Fruit fly (Drosophila melanogaster) whole organism, embryonic: ENCODE data around the gene eIF1.

Source experiments
- B-H2 ChIP-seq: fragments of 200-800 bp; sonication (Bioruptor generic); optimal IDR thresholded peaks from 2 replicates; lab custom pipeline; 2018; ENCODE audit warnings: missing biosample characterization, mild to moderate bottlenecking, missing genetic modification characterization
- BtbVII ChIP-seq: fragments of 200-800 bp; sonication (Bioruptor generic); optimal IDR thresholded peaks from 3 replicates; lab custom pipeline; 2017; ENCODE audit warnings: missing biosample characterization, mild to moderate bottlenecking, missing genetic modification characterization
- CG10462 ChIP-seq: fragments of 200-800 bp; sonication (Bioruptor generic); optimal IDR thresholded peaks from 2 replicates; lab custom pipeline; 2016; ENCODE audit warnings: missing biosample characterization, missing genetic modification characterization
- CG12659 ChIP-seq: fragments of 200-800 bp; sonication (Bioruptor generic); optimal IDR thresholded peaks from 3 replicates; lab custom pipeline; 2017; ENCODE audit warnings: mild to moderate bottlenecking, missing biosample characterization, missing genetic modification reagents, missing genetic modification characterization
- CG13775 ChIP-seq: fragments of 200-800 bp; sonication (Bioruptor generic); optimal IDR thresholded peaks from 3 replicates; lab custom pipeline; 2017; ENCODE audit warnings: missing biosample characterization, mild to moderate bottlenecking, missing genetic modification characterization
- CG15011 ChIP-seq: fragments of 200-800 bp; sonication (Bioruptor generic); optimal IDR thresholded peaks from 3 replicates; lab custom pipeline; 2018; ENCODE audit warnings: missing biosample characterization, mild to moderate bottlenecking, missing genetic modification characterization
- CG1529 ChIP-seq: fragments of 200-800 bp; sonication (Bioruptor generic); optimal IDR thresholded peaks from 3 replicates; lab custom pipeline; 2018; ENCODE audit warnings: missing biosample characterization, missing genetic modification characterization
- CG15479 ChIP-seq: fragments of 200-800 bp; sonication (Bioruptor generic); optimal IDR thresholded peaks from 3 replicates; lab custom pipeline; 2019; ENCODE audit warnings: missing biosample characterization, mild to moderate bottlenecking, missing genetic modification characterization, moderate library complexity
- CG18011 ChIP-seq: fragments of 200-800 bp; sonication (Bioruptor generic); optimal IDR thresholded peaks from 2 replicates; lab custom pipeline; 2017; ENCODE audit warnings: missing biosample characterization, missing genetic modification characterization, mild to moderate bottlenecking, moderate library complexity, missing genotype
- CG18619 ChIP-seq: fragments of 200-800 bp; sonication (Bioruptor generic); optimal IDR thresholded peaks from 3 replicates; lab custom pipeline; 2017; ENCODE audit warnings: missing biosample characterization, mild to moderate bottlenecking, missing genetic modification characterization
- CG2120 ChIP-seq: fragments of 200-800 bp; sonication (Bioruptor generic); optimal IDR thresholded peaks from 3 replicates; lab custom pipeline; 2016; ENCODE audit warnings: missing biosample characterization, missing genetic modification characterization
- CG2129 ChIP-seq: fragments of 200-800 bp; sonication (Bioruptor generic); IDR thresholded peaks from 2 replicates; pipeline ENCODE4 v1.3.6; 2022; ENCODE audit warnings: missing biosample characterization, missing genetic modification characterization; ENCODE audit not compliant: partially characterized antibody
- CG3065 ChIP-seq: fragments of 200-800 bp; sonication (Bioruptor generic); optimal IDR thresholded peaks from 2 replicates; lab custom pipeline; 2016; ENCODE audit warnings: missing biosample characterization, missing genetic modification characterization
- CG31224 ChIP-seq: fragments of 200-800 bp; sonication (Bioruptor generic); IDR thresholded peaks from 2 replicates; pipeline ENCODE4 v1.3.6; 2022; ENCODE audit warnings: missing biosample characterization, missing genetic modification characterization
- CG34224 ChIP-seq: fragments of 200-800 bp; sonication (Bioruptor generic); IDR thresholded peaks from 3 replicates; pipeline ENCODE4 v1.3.6; 2022; ENCODE audit warnings: missing biosample characterization, missing genetic modification characterization; ENCODE audit not compliant: partially characterized antibody
- CG4617 ChIP-seq: fragments of 200-800 bp; sonication (Bioruptor generic); optimal IDR thresholded peaks from 3 replicates; lab custom pipeline; 2016; ENCODE audit warnings: missing biosample characterization, missing genetic modification characterization, borderline replicate concordance
- CG4730 ChIP-seq: fragments of 200-800 bp; sonication (Bioruptor generic); IDR thresholded peaks from 2 replicates; pipeline ENCODE4 v1.3.6; 2022; ENCODE audit warnings: missing biosample characterization, missing genetic modification characterization
- CG4854 ChIP-seq: fragments of 200-800 bp; sonication (Bioruptor generic); optimal IDR thresholded peaks from 2 replicates; lab custom pipeline; 2016; ENCODE audit warnings: missing biosample characterization, missing genetic modification characterization, inconsistent platforms
- CG6765 ChIP-seq: fragments of 200-800 bp; sonication (Bioruptor generic); optimal IDR thresholded peaks from 3 replicates; lab custom pipeline; 2017; ENCODE audit warnings: missing biosample characterization, mild to moderate bottlenecking, missing genetic modification characterization
- CG6813 ChIP-seq: fragments of 200-800 bp; sonication (Bioruptor generic); optimal IDR thresholded peaks from 2 replicates; lab custom pipeline; 2017; ENCODE audit warnings: missing biosample characterization, missing genetic modification characterization, mild to moderate bottlenecking, moderate library complexity, missing genetic modification reagents
- CG8924 ChIP-seq: fragments of 200-800 bp; optimal IDR thresholded peaks from 3 replicates; lab custom pipeline; 2019; ENCODE audit warnings: missing biosample characterization, mild to moderate bottlenecking, missing genetic modification characterization, moderate library complexity
- Deaf1 ChIP-seq: fragments of 200-800 bp; optimal IDR thresholded peaks from 3 replicates; lab custom pipeline; 2019; ENCODE audit warnings: missing biosample characterization, mild to moderate bottlenecking, missing genetic modification characterization, moderate library complexity
- Dip2 ChIP-seq: fragments of 200-800 bp; sonication (Bioruptor generic); IDR thresholded peaks from 2 replicates; pipeline ENCODE4 v1.3.6; 2022; ENCODE audit warnings: missing biosample characterization, missing genetic modification characterization
- Doc2 ChIP-seq: fragments of 200-800 bp; sonication (Bioruptor generic); IDR thresholded peaks from 2 replicates; pipeline ENCODE4 v1.3.6; 2022; ENCODE audit warnings: missing biosample characterization, missing genetic modification characterization
- Hr39 ChIP-seq: fragments of >200 bp; optimal IDR thresholded peaks from 2 replicates; lab custom pipeline; 2017
- Lim3 ChIP-seq: fragments of 200-800 bp; sonication (Bioruptor generic); IDR thresholded peaks from 2 replicates; pipeline ENCODE4 v1.3.6; 2022; ENCODE audit warnings: missing biosample characterization, missing genetic modification characterization
- Meics ChIP-seq: fragments of 200-800 bp; sonication (Bioruptor generic); optimal IDR thresholded peaks from 2 replicates; lab custom pipeline; 2017; ENCODE audit warnings: missing biosample characterization, mild to moderate bottlenecking, missing genetic modification characterization
- NC2β ChIP-seq: fragments of 200-800 bp; sonication (Bioruptor generic); optimal IDR thresholded peaks from 2 replicates; lab custom pipeline; 2016; ENCODE audit warnings: missing biosample characterization, missing genetic modification characterization
- Nf-YA ChIP-seq: fragments of 200-800 bp; sonication (Bioruptor generic); IDR thresholded peaks from 2 replicates; pipeline ENCODE4 v1.3.6; 2022; ENCODE audit warnings: missing biosample characterization, missing genetic modification characterization
- Nf-YC ChIP-seq: fragments of 200-800 bp; optimal IDR thresholded peaks from 3 replicates; lab custom pipeline; 2019; ENCODE audit warnings: missing biosample characterization, mild to moderate bottlenecking, missing genetic modification characterization, moderate library complexity
- Oli ChIP-seq: fragments of 200-800 bp; sonication (Bioruptor generic); optimal IDR thresholded peaks from 2 replicates; lab custom pipeline; 2018; ENCODE audit warnings: missing biosample characterization, mild to moderate bottlenecking, missing genetic modification characterization, moderate library complexity
- Sry-β ChIP-seq: fragments of 200-800 bp; sonication (Bioruptor generic); optimal IDR thresholded peaks from 2 replicates; lab custom pipeline; 2018; ENCODE audit warnings: missing biosample characterization, mild to moderate bottlenecking, missing genetic modification characterization, moderate library complexity
- Ssrp ChIP-seq: fragments of 200-800 bp; sonication (Bioruptor generic); optimal IDR thresholded peaks from 2 replicates; lab custom pipeline; 2018; ENCODE audit warnings: missing biosample characterization, mild to moderate bottlenecking, missing genetic modification characterization, moderate library complexity
- aop ChIP-seq: fragments of 200-800 bp; sonication (Bioruptor generic); IDR thresholded peaks from 2 replicates; pipeline ENCODE4 v1.3.6; 2022; ENCODE audit warnings: missing biosample characterization, missing genetic modification characterization
- bab2 ChIP-seq: fragments of 200-800 bp; sonication (Bioruptor generic); optimal IDR thresholded peaks from 2 replicates; lab custom pipeline; 2016; ENCODE audit warnings: missing biosample characterization, missing genetic modification characterization
- croc ChIP-seq: fragments of 200-800 bp; sonication (Bioruptor generic); conservative IDR thresholded peaks from 3 replicates; pipeline ENCODE4 v1.3.6; 2022; ENCODE audit warnings: missing biosample characterization, missing genetic modification characterization
- dm ChIP-seq: fragments of 200-800 bp; sonication (Bioruptor generic); optimal IDR thresholded peaks from 3 replicates; lab custom pipeline; 2016; ENCODE audit warnings: missing biosample characterization, missing genetic modification characterization
- exex ChIP-seq: fragments of 200-800 bp; sonication (Bioruptor generic); optimal IDR thresholded peaks from 4 replicates; lab custom pipeline; 2018; ENCODE audit warnings: missing biosample characterization, mild to moderate bottlenecking, missing genetic modification characterization, moderate library complexity
- ftz-f1 ChIP-seq: fragments of 200-800 bp; sonication (Bioruptor generic); optimal IDR thresholded peaks from 2 replicates; lab custom pipeline; 2016; ENCODE audit warnings: missing biosample characterization, missing genetic modification characterization
- hkb ChIP-seq, 2 experiments: fragments of 200-800 bp in 1 of 2; fragments of >200 bp in 1 of 2; sonication (Bioruptor generic) in 1 of 2; IDR thresholded peaks in 1 of 2; optimal IDR thresholded peaks in 1 of 2; 2 replicates each; pipeline versions ENCODE4 v1.3.6 to Lab custom; 2017 to 2022; ENCODE audit warnings: missing biosample characterization in 1 of 2, missing genetic modification characterization in 1 of 2
- ind ChIP-seq: fragments of 200-800 bp; sonication (Bioruptor generic); optimal IDR thresholded peaks from 3 replicates; lab custom pipeline; 2016; ENCODE audit warnings: missing biosample characterization, missing genetic modification characterization
- kay ChIP-seq: fragments of 200-800 bp; sonication (Bioruptor generic); optimal IDR thresholded peaks from 2 replicates; lab custom pipeline; 2016; ENCODE audit warnings: missing biosample characterization, missing genetic modification characterization
- kni ChIP-seq: fragments of 200-800 bp; sonication (Bioruptor generic); optimal IDR thresholded peaks from 3 replicates; lab custom pipeline; 2017; ENCODE audit warnings: mild to moderate bottlenecking, missing biosample characterization, missing genetic modification reagents, missing genetic modification characterization
- org-1 ChIP-seq: fragments of 200-800 bp; sonication (Bioruptor generic); optimal IDR thresholded peaks from 2 replicates; lab custom pipeline; 2017; ENCODE audit warnings: missing biosample characterization, missing genetic modification characterization
- row ChIP-seq: fragments of 200-800 bp; sonication (Bioruptor generic); IDR thresholded peaks from 3 replicates; pipeline ENCODE4 v1.3.6; 2022; ENCODE audit warnings: missing biosample characterization, missing genetic modification characterization
- so ChIP-seq: fragments of 200-800 bp; sonication (Bioruptor generic); IDR thresholded peaks from 3 replicates; pipeline ENCODE4 v1.3.6; 2022; ENCODE audit warnings: missing biosample characterization, missing genetic modification characterization
- stwl ChIP-seq: fragments of 200-800 bp; sonication (Bioruptor generic); optimal IDR thresholded peaks from 3 replicates; lab custom pipeline; 2018; ENCODE audit warnings: missing biosample characterization, mild to moderate bottlenecking, missing genetic modification characterization, moderate library complexity
- trem ChIP-seq: fragments of 200-800 bp; optimal IDR thresholded peaks from 3 replicates; lab custom pipeline; 2019; ENCODE audit warnings: missing biosample characterization, mild to moderate bottlenecking, missing genetic modification characterization, moderate library complexity
- vfl ChIP-seq: fragments of 200-800 bp; sonication (Bioruptor generic); optimal IDR thresholded peaks from 2 replicates; lab custom pipeline; 2016; ENCODE audit warnings: missing biosample characterization, missing genetic modification characterization

The eIF1 gene

DNA sequence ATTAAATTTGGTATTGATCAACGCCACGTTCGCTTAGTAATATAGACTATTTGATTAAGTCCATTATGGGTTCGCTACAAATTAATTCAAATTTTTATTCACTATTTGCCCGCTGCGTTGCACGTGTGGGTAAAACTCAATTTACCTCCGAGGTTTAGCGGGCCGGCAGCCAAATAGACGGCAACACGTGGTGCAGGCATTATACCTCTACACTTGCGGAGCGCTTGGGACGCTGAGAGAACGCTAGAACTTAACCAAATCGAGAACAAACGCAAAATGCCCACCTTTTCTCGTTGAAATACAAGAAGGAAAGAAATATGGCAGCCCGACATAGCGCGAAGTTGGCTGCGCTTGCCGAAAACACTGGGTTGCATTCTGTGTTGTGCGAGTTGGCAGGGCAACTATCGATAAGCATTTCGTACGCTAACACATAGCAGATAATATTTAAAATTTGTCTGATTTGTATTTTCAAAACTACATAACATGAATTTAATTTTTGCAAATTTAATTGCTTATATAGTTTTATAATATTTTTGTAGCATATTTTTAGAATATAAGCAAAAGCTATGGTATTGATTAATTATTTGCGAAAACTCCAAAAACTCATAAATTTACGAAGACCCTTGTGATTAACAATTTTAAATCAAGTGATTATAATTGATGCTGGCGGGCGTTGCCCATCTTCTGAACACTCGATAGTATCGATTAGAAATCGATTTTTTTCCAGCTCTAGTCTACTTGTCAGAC is at the start of gene eIF1, which contains the start of gene RpL28 (continued):
- peak; percentile 77 for TF ChIP-seq Ssrp
- TF ChIP-seq BtbVII, result peak; percentile 89
- no peak for TF ChIP-seq Deaf1
- peak; percentile 67 for TF ChIP-seq CG2129 (GFP tag; lab: Robert Waterston, UW)
- peak; percentile 83 for TF ChIP-seq CG18011 (GFP tag; lab: Kevin White, UChicago)
- no peak for TF ChIP-seq Lim3
- peak; percentile 97 for TF ChIP-seq CG12659
- TF ChIP-seq Nf-YC, result peak; percentile 81
- peak; percentile 93 for TF ChIP-seq CG15011 (GFP tag; lab: Kevin White, UChicago)
- TF ChIP-seq ind (GFP tag; lab: Kevin White, UChicago), result peak; percentile 80
- TF ChIP-seq CG2120 (GFP tag; lab: Kevin White, UChicago), result peak; percentile 77
- TF ChIP-seq exex (tag; lab: Kevin White, UChicago), result peak; percentile 53
- no peak for TF ChIP-seq Doc2
- TF ChIP-seq Nf-YA (GFP tag; lab: Robert Waterston, UW), result peak; percentile 74
- peak; percentile 96 for TF ChIP-seq CG18619 (GFP tag; lab: Kevin White, UChicago)
- peak; percentile 69 for TF ChIP-seq CG4730 (GFP tag; lab: Robert Waterston, UW)
- TF ChIP-seq kay (GFP tag; lab: Kevin White, UChicago), result peak; percentile 61
- peak; percentile 88 for TF ChIP-seq CG4617 (GFP tag; lab: Kevin White, UChicago)
- 0 out of 2 replicates have a peak, but pooled peaks have one; percentile 41 for TF ChIP-seq aop
- peak; percentile 95 for TF ChIP-seq CG6765
- TF ChIP-seq ftz-f1 (GFP tag; lab: Kevin White, UChicago), result peak; percentile 52
- TF ChIP-seq CG4854 (GFP tag; lab: Kevin White, UChicago), result peak; percentile 85
- peak; percentile 96 for TF ChIP-seq dm (GFP tag; lab: Kevin White, UChicago)
- peak; percentile 86 for TF ChIP-seq org-1
- peak; percentile 89 for TF ChIP-seq CG1529 (GFP tag; lab: Kevin White, UChicago)
- TF ChIP-seq NC2β (GFP tag; lab: Kevin White, UChicago), result peak; percentile 98
- TF ChIP-seq CG13775, result peak; percentile 98
- peak; percentile 88 for TF ChIP-seq vfl (GFP tag; lab: Kevin White, UChicago)
- TF ChIP-seq CG8924 (tag; lab: Kevin White, UChicago), result peak; percentile 81
- peak; percentile 49 for TF ChIP-seq CG15479
- TF ChIP-seq stwl (tag; lab: Kevin White, UChicago), result peak; percentile 60
- TF ChIP-seq Oli (tag; lab: Kevin White, UChicago), result peak; percentile 13
- TF ChIP-seq bab2, result peak; percentile 78
- peak; percentile 94 for TF ChIP-seq kni
- peak; percentile 99 for TF ChIP-seq trem (tag; lab: Kevin White, UChicago)
- TF ChIP-seq row, result peak; percentile 87
- peak; percentile 76 for TF ChIP-seq CG31224 (GFP tag; lab: Robert Waterston, UW)
- peak; percentile 69; the same call in 2 of the 3 replicates for TF ChIP-seq CG34224 (GFP tag; lab: Robert Waterston, UW)
- TF ChIP-seq so (GFP tag; lab: Robert Waterston, UW), result peak; percentile 78
- peak; percentile 96 for TF ChIP-seq Meics (GFP tag; lab: Kevin White, UChicago)
- TF ChIP-seq hkb (optimal IDR thresholded peaks at IDR 0.05; lab: Kevin White, UChicago), result no peak
- peak; percentile 80 for TF ChIP-seq hkb (GFP tag; IDR thresholded peaks at IDR 0.05; lab: Robert Waterston, UW)
- TF ChIP-seq Sry-β (GFP tag; lab: Kevin White, UChicago), result peak; percentile 66
- TF ChIP-seq CG6813, result peak; percentile 94
- peak; percentile 59; the same call in 2 of the 3 replicates for TF ChIP-seq croc (GFP tag; lab: Robert Waterston, UW)
- TF ChIP-seq Hr39 (lab: Kevin White, UChicago), result no peak
- TF ChIP-seq CG10462, result peak; percentile 78
- peak; percentile 87 for TF ChIP-seq CG3065
- peak; percentile 97 for TF ChIP-seq B-H2 (GFP tag; lab: Kevin White, UChicago)
- no peak for TF ChIP-seq Dip2
